Worm (Caenorhabditis elegans): Measurements from ENCODE around the gene Y46E12BL.2.

The Y46E12BL.2 gene

ce11 chrII:15232705-15233104 is at the start of gene Y46E12BL.2:
Y46E12BL.2 (plus strand) TSS chrII:15232947.
- no peak for TF ChIP-seq hnd-1 (tag; optimal IDR thresholded peaks at IDR 0.05)
- no peak for TF ChIP-seq scrt-1 (GFP tag; IDR thresholded peaks at IDR 0.05)
- TF ChIP-seq ets-7 (tag; optimal IDR thresholded peaks at IDR 0.05): peak; percentile 43
- TF ChIP-seq B0310.2 (tag; optimal IDR thresholded peaks at IDR 0.05): no peak
- no peak for TF ChIP-seq hmg-4 (GFP tag; optimal IDR thresholded peaks at IDR 0.05)
- peak; percentile 53; the same call in 1 of the 2 replicates for TF ChIP-seq tbx-37 (GFP tag; conservative IDR thresholded peaks at IDR 0.05)
- TF ChIP-seq F13C5.2 (tag; optimal IDR thresholded peaks at IDR 0.05): peak; percentile 2
- no peak for TF ChIP-seq aly-1 (tag; optimal IDR thresholded peaks at IDR 0.05)
- TF ChIP-seq ceh-13 (GFP tag; optimal IDR thresholded peaks at IDR 0.05): no peak
- TF ChIP-seq tbx-11 (GFP tag; IDR thresholded peaks at IDR 0.05): no peak
- TF ChIP-seq flt-1 (GFP tag; IDR thresholded peaks at IDR 0.05): peak; percentile 41; the same call in 1 of the 2 replicates
- TF ChIP-seq tra-4 (tag; optimal IDR thresholded peaks at IDR 0.05): no peak
- no peak for TF ChIP-seq ceh-36 (tag; optimal IDR thresholded peaks at IDR 0.05)
- no peak for TF ChIP-seq ama-1 (optimal IDR thresholded peaks at IDR 0.05)
- no peak for TF ChIP-seq hmbx-1 (tag; optimal IDR thresholded peaks at IDR 0.05)
- peak; percentile 67; the same call in 1 of the 2 replicates for TF ChIP-seq pes-1 (GFP tag; IDR thresholded peaks at IDR 0.05)
- no peak for TF ChIP-seq sea-1 (GFP tag; conservative IDR thresholded peaks at IDR 0.05)

DNA sequence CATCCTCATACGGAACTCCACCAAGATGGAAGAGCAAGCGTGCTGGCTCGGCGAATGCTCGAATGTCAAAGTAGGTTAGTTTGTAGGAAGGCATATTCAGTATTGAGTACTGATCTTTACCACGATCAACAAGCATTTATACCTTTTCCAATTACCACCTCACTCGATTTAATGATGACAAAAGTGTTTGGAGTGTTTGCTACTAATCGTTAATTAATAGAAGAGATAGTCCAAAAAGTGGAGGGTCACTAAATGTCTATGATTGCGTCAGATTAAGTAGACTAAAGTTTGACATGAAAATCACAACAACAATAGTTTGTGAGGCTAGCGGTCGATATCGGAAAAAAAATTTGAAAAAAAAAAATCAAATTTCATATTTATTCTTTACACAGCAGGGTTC is 49.6 kb upstream of the Y46E12BL.2 start, which contains the start of gene gst-34:
Gene gst-34, minus strand, starts transcription at position 101 of the 400 bp plus-strand sequence.
- no peak for TF ChIP-seq ceh-13 (GFP tag; optimal IDR thresholded peaks at IDR 0.05)
- no peak for TF ChIP-seq F13C5.2 (tag; optimal IDR thresholded peaks at IDR 0.05)
- no peak for TF ChIP-seq ama-1 (optimal IDR thresholded peaks at IDR 0.05)
- TF ChIP-seq scrt-1 (GFP tag; IDR thresholded peaks at IDR 0.05): no peak

ce11 chrII:15185289-15185688 is 47.5 kb upstream of the Y46E12BL.2 start, which contains the start of gene gst-35:
gst-35 (minus strand) TSS chrII:15185389.
- TF ChIP-seq ceh-36 (tag; optimal IDR thresholded peaks at IDR 0.05) (no peak), aly-1 (tag; optimal IDR thresholded peaks at IDR 0.05) (no peak), F13C5.2 (tag; optimal IDR thresholded peaks at IDR 0.05) (no peak), hmbx-1 (tag; optimal IDR thresholded peaks at IDR 0.05) (no peak), sea-1 (GFP tag; conservative IDR thresholded peaks at IDR 0.05) (no peak), hmg-4 (GFP tag; optimal IDR thresholded peaks at IDR 0.05) (no peak), hnd-1 (tag; optimal IDR thresholded peaks at IDR 0.05) (no peak), tra-4 (tag; optimal IDR thresholded peaks at IDR 0.05) (no peak), pes-1 (GFP tag; IDR thresholded peaks at IDR 0.05) (no peak), tbx-11 (GFP tag; IDR thresholded peaks at IDR 0.05) (no peak), ets-7 (tag; optimal IDR thresholded peaks at IDR 0.05) (no peak), B0310.2 (tag; optimal IDR thresholded peaks at IDR 0.05) (no peak), tbx-37 (GFP tag; conservative IDR thresholded peaks at IDR 0.05) (no peak)

ce11 chrII:15189956-15190355 is 42.8 kb upstream of the Y46E12BL.2 start:
- TF ChIP-seq ceh-36 (tag; optimal IDR thresholded peaks at IDR 0.05) (no peak), ceh-13 (GFP tag; optimal IDR thresholded peaks at IDR 0.05) (no peak), tbx-37 (GFP tag; conservative IDR thresholded peaks at IDR 0.05) (no peak), hmg-4 (GFP tag; optimal IDR thresholded peaks at IDR 0.05) (no peak), tbx-11 (GFP tag; IDR thresholded peaks at IDR 0.05) (no peak), scrt-1 (GFP tag; IDR thresholded peaks at IDR 0.05) (no peak), flt-1 (GFP tag; IDR thresholded peaks at IDR 0.05) (no peak), tra-4 (tag; optimal IDR thresholded peaks at IDR 0.05) (no peak), sea-1 (GFP tag; conservative IDR thresholded peaks at IDR 0.05) (no peak), pes-1 (GFP tag; IDR thresholded peaks at IDR 0.05) (no peak), ets-7 (tag; optimal IDR thresholded peaks at IDR 0.05) (no peak), ama-1 (optimal IDR thresholded peaks at IDR 0.05) (no peak), hmbx-1 (tag; optimal IDR thresholded peaks at IDR 0.05) (no peak), aly-1 (tag; optimal IDR thresholded peaks at IDR 0.05) (no peak), hnd-1 (tag; optimal IDR thresholded peaks at IDR 0.05) (no peak), B0310.2 (tag; optimal IDR thresholded peaks at IDR 0.05) (no peak), F13C5.2 (tag; optimal IDR thresholded peaks at IDR 0.05) (no peak)

- TF ChIP-seq tbx-11 (GFP tag; IDR thresholded peaks at IDR 0.05): no peak
- TF ChIP-seq F13C5.2 (tag; optimal IDR thresholded peaks at IDR 0.05): no peak
- TF ChIP-seq ceh-36 (tag; optimal IDR thresholded peaks at IDR 0.05): no peak
- no peak for TF ChIP-seq hmg-4 (GFP tag; optimal IDR thresholded peaks at IDR 0.05)
- TF ChIP-seq sea-1 (GFP tag; conservative IDR thresholded peaks at IDR 0.05): no peak
- TF ChIP-seq ets-7 (tag; optimal IDR thresholded peaks at IDR 0.05): no peak
- no peak for TF ChIP-seq ceh-13 (GFP tag; optimal IDR thresholded peaks at IDR 0.05)
- TF ChIP-seq flt-1 (GFP tag; IDR thresholded peaks at IDR 0.05): no peak
- no peak for TF ChIP-seq tbx-37 (GFP tag; conservative IDR thresholded peaks at IDR 0.05)
- TF ChIP-seq hmbx-1 (tag; optimal IDR thresholded peaks at IDR 0.05): no peak
- no peak for TF ChIP-seq tra-4 (tag; optimal IDR thresholded peaks at IDR 0.05)
- TF ChIP-seq B0310.2 (tag; optimal IDR thresholded peaks at IDR 0.05): no peak
- TF ChIP-seq pes-1 (GFP tag; IDR thresholded peaks at IDR 0.05): no peak
- no peak for TF ChIP-seq aly-1 (tag; optimal IDR thresholded peaks at IDR 0.05)
- no peak for TF ChIP-seq scrt-1 (GFP tag; IDR thresholded peaks at IDR 0.05)
- TF ChIP-seq ama-1 (optimal IDR thresholded peaks at IDR 0.05): no peak
- no peak for TF ChIP-seq hnd-1 (tag; optimal IDR thresholded peaks at IDR 0.05)
Measured at ce11 chrII:15190971-15191370, 41.8 kb upstream of the Y46E12BL.2 start.

ce11 chrII:15193961-15194360 is 38.8 kb upstream of the Y46E12BL.2 start:
- no peak for TF ChIP-seq B0310.2 (tag; optimal IDR thresholded peaks at IDR 0.05)
- no peak for TF ChIP-seq ceh-36 (tag; optimal IDR thresholded peaks at IDR 0.05)
- TF ChIP-seq F13C5.2 (tag; optimal IDR thresholded peaks at IDR 0.05): no peak
- no peak for TF ChIP-seq tra-4 (tag; optimal IDR thresholded peaks at IDR 0.05)

DNA sequence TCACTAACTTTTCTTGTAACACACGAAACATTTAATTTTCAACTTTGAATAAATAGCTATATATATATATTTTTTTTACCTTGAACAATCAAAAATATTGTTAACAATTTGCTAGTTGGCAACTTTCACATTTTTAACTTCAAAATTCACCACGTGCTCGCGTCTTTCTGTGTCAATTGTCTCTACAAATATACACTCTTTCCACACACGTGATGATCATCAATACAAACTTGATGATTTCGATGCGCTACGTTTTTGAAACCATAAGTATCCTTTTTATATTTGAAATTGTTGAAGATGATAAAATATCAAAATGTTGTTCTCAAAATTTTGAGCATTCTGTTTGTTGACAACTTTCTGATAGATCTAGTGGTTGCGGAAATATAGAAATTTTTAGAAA is 37.4 kb upstream of the Y46E12BL.2 start:
- TF ChIP-seq ets-7 (tag; optimal IDR thresholded peaks at IDR 0.05) (no peak), ama-1 (optimal IDR thresholded peaks at IDR 0.05) (no peak), tbx-11 (GFP tag; IDR thresholded peaks at IDR 0.05) (no peak), ceh-13 (GFP tag; optimal IDR thresholded peaks at IDR 0.05) (no peak), scrt-1 (GFP tag; IDR thresholded peaks at IDR 0.05) (no peak), tra-4 (tag; optimal IDR thresholded peaks at IDR 0.05) (no peak), F13C5.2 (tag; optimal IDR thresholded peaks at IDR 0.05) (no peak), flt-1 (GFP tag; IDR thresholded peaks at IDR 0.05) (no peak), ceh-36 (tag; optimal IDR thresholded peaks at IDR 0.05) (no peak), sea-1 (GFP tag; conservative IDR thresholded peaks at IDR 0.05) (no peak), aly-1 (tag; optimal IDR thresholded peaks at IDR 0.05) (no peak), B0310.2 (tag; optimal IDR thresholded peaks at IDR 0.05) (no peak), pes-1 (GFP tag; IDR thresholded peaks at IDR 0.05) (no peak), hmg-4 (GFP tag; optimal IDR thresholded peaks at IDR 0.05) (no peak)

All from whole organism, early embryonic.